Worm (Caenorhabditis elegans) whole organism, midembryonic: ENCODE results near the gene rpn-12.

Experiments used
- T22C8.4 ChIP-seq: fragments of 200-800 bp; sonication (Bioruptor generic); IDR thresholded peaks from 2 replicates; pipeline ENCODE4 v1.3.6; 2022; ENCODE audit warnings: missing genetic modification characterization, missing compliant biosample characterization
- cog-1 ChIP-seq: sonication (generic microtip); optimal IDR thresholded peaks from 2 replicates; lab custom pipeline; 2016; ENCODE audit warnings: missing genetic modification characterization, missing compliant biosample characterization
- flt-1 ChIP-seq: fragments of 200-800 bp; sonication (Bioruptor generic); IDR thresholded peaks from 2 replicates; pipeline ENCODE4 v1.3.6; 2022; ENCODE audit warnings: missing genetic modification characterization, missing compliant biosample characterization
- klf-2 ChIP-seq: fragments of 200-800 bp; sonication (Bioruptor generic); conservative IDR thresholded peaks from 2 replicates; pipeline ENCODE4 v1.3.6; 2022; ENCODE audit warnings: missing genetic modification reagents, missing genetic modification characterization, missing compliant biosample characterization
- med-1 ChIP-seq: sonication (generic microtip); optimal IDR thresholded peaks from 2 replicates; lab custom pipeline; 2017; ENCODE audit warnings: missing genetic modification characterization, mild to moderate bottlenecking, missing compliant biosample characterization, antibody characterized with exemption, missing genetic modification reagents; ENCODE audit not compliant: insufficient read depth
- ref-1 ChIP-seq: fragments of 200-800 bp; sonication (Bioruptor generic); conservative IDR thresholded peaks from 2 replicates; pipeline ENCODE4 v1.3.6; 2022; ENCODE audit warnings: missing genetic modification reagents, missing genetic modification characterization, missing compliant biosample characterization
- ztf-23 ChIP-seq: fragments of 200-800 bp; sonication (Bioruptor generic); IDR thresholded peaks from 2 replicates; pipeline ENCODE4 v1.3.6; 2022; ENCODE audit warnings: missing genetic modification reagents, missing genetic modification characterization, missing compliant biosample characterization
- ztf-29 ChIP-seq: fragments of 200-800 bp; sonication (Bioruptor generic); IDR thresholded peaks from 2 replicates; pipeline ENCODE4 v1.3.6; 2022; ENCODE audit warnings: missing genetic modification reagents, missing genetic modification characterization, missing compliant biosample characterization

- no peak for TF ChIP-seq ztf-23 (GFP tag; lab: Robert Waterston, UW)
- no peak for TF ChIP-seq ztf-29 (GFP tag; lab: Robert Waterston, UW)
- TF ChIP-seq med-1 (GFP tag; lab: Kevin White, UChicago) = no peak
- no peak for TF ChIP-seq flt-1
- no peak for TF ChIP-seq ref-1 (GFP tag; lab: Robert Waterston, UW)
- TF ChIP-seq cog-1 (tag; lab: Kevin White, UChicago) = no peak
- TF ChIP-seq klf-2 (GFP tag; lab: Robert Waterston, UW) = no peak
- TF ChIP-seq T22C8.4 (GFP tag; lab: Robert Waterston, UW) = no peak
Measured at ce11 chrII:11657079-11657478, 4.2 kb downstream of the rpn-12 start, which contains the start of gene nep-1.
